Worm (Caenorhabditis elegans) whole organism, mixed stage, embryonic: ENCODE measurements around the gene txdc-9.

ENCODE experiments used
- ceh-39 ChIP-seq: fragments of 150-350 bp; optimal IDR thresholded peaks from 2 replicates; lab custom pipeline; 2014; ENCODE audit warnings: missing biosample characterization, missing genetic modification characterization
- cnd-1 ChIP-seq: fragments of 200-800 bp; sonication (Bioruptor generic); optimal IDR thresholded peaks from 2 replicates; lab custom pipeline; 2018; ENCODE audit warnings: mild to moderate bottlenecking, missing genetic modification characterization, missing compliant biosample characterization
- elt-1 ChIP-seq: sonication (generic microtip); optimal IDR thresholded peaks from 2 replicates; lab custom pipeline; 2017; ENCODE audit warnings: missing genetic modification characterization, mild to moderate bottlenecking, missing compliant biosample characterization, antibody characterized with exemption, moderate library complexity, borderline replicate concordance; ENCODE audit not compliant: insufficient read depth
- nhr-28 ChIP-seq: fragments of 150-350 bp; optimal IDR thresholded peaks from 2 replicates; lab custom pipeline; 2014; ENCODE audit warnings: missing biosample characterization, missing genetic modification characterization
- nhr-76 ChIP-seq: sonication (generic microtip); optimal IDR thresholded peaks from 2 replicates; lab custom pipeline; 2017; ENCODE audit warnings: missing biosample characterization, missing genetic modification characterization
- unc-62 ChIP-seq: fragments of 150-350 bp; optimal IDR thresholded peaks from 2 replicates; lab custom pipeline; 2014; ENCODE audit warnings: missing biosample characterization, missing genetic modification reagents, missing genetic modification characterization

DNA sequence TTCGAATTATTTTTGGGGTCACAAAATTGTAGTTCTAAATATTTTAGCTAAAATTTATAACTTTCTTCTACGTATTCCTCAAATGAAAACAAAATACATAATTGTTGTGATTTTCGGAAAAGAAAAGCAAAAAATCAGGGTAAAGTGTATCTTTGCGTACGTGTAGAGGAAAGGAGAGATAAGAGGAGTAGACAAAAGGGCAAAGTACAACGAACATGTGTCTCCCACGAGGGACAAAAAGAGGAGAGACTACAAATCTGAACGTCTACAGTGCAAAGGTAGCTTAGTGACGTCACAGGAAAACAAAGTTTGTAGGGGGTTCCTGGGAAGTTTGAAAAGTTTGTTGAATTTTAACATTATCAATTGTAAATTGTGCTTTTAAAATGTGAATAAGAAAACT is 15.5 kb downstream of the txdc-9 start:
- TF ChIP-seq ceh-39 (tag; lab: Kevin White, UChicago) (no peak), unc-62 (GFP tag; lab: Kevin White, UChicago) (no peak), elt-1 (tag; lab: Kevin White, UChicago) (no peak), nhr-28 (tag; lab: Kevin White, UChicago) (no peak), nhr-76 (no peak), cnd-1 (no peak)
